Fruit fly (Drosophila melanogaster): ENCODE results near the gene fbp.

fbp gene

DNA sequence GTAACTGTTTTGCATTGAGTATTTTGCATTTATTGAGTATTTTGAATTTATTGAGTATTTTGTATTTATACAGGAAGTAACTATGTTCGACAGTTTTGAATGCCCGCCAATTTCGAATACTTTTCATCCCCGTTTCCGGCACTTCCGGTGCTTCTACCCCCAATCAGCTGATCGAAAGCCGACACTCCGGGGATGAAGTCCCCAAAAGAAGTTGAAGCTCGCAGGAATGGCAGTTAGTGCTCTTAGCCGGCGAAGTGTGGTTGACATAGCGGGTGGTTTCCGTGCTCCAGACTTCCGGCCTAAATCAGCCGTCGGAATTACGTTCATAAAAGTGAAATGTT lies 32.1 kb upstream of the fbp start, which contains the start of gene sick (continued):
- TF ChIP-seq phol (tag; optimal IDR thresholded peaks at IDR 0.05) = peak; percentile 0
- peak; percentile 23 for TF ChIP-seq CG10431 (GFP tag; optimal IDR thresholded peaks at IDR 0.05)
- no peak for TF ChIP-seq bcd (GFP tag; optimal IDR thresholded peaks at IDR 0.05)
- TF ChIP-seq BtbVII (GFP tag; optimal IDR thresholded peaks at IDR 0.05) = peak; percentile 54
- TF ChIP-seq CG8388 (GFP tag; optimal IDR thresholded peaks at IDR 0.05) = peak; percentile 14
- no peak for TF ChIP-seq sima (GFP tag; optimal IDR thresholded peaks at IDR 0.05)
- no peak for TF ChIP-seq CG10979 (tag; optimal IDR thresholded peaks at IDR 0.05)
- no peak for TF ChIP-seq lbe (GFP tag; optimal IDR thresholded peaks at IDR 0.05)
- TF ChIP-seq Asciz (GFP tag; optimal IDR thresholded peaks at IDR 0.05) = peak; percentile 9
- TF ChIP-seq Dad (GFP tag; optimal IDR thresholded peaks at IDR 0.05) = no peak
- no peak for TF ChIP-seq ewg (GFP tag; optimal IDR thresholded peaks at IDR 0.05)
- peak; percentile 18 for TF ChIP-seq schlank (tag; optimal IDR thresholded peaks at IDR 0.05)
- TF ChIP-seq klu (GFP tag; IDR thresholded peaks at IDR 0.05) = no peak
- TF ChIP-seq hbn (GFP tag; IDR thresholded peaks at IDR 0.05; ENCODE audit: partially characterized antibody) = no peak
- TF ChIP-seq CG14441 (GFP tag; IDR thresholded peaks at IDR 0.05) = no peak
- TF ChIP-seq Lim3 (GFP tag; IDR thresholded peaks at IDR 0.05) = no peak
- no peak for TF ChIP-seq CG31365 (tag; optimal IDR thresholded peaks at IDR 0.05)
- TF ChIP-seq CG34422 (GFP tag; IDR thresholded peaks at IDR 0.05) = no peak
- no peak for TF ChIP-seq TFAM (GFP tag; optimal IDR thresholded peaks at IDR 0.05)
- TF ChIP-seq CG18599 (GFP tag; optimal IDR thresholded peaks at IDR 0.05) = peak; percentile 46
- TF ChIP-seq eyg (GFP tag; optimal IDR thresholded peaks at IDR 0.05) = no peak
- TF ChIP-seq CG17359 (tag; optimal IDR thresholded peaks at IDR 0.05) = no peak
- no peak for TF ChIP-seq CG8478 (optimal IDR thresholded peaks at IDR 0.05)
- no peak for TF ChIP-seq oc (tag; optimal IDR thresholded peaks at IDR 0.05)
- TF ChIP-seq al (GFP tag; IDR thresholded peaks at IDR 0.05) = no peak
- no peak for TF ChIP-seq bbx (GFP tag; IDR thresholded peaks at IDR 0.05; ENCODE audit: partially characterized antibody)
- TF ChIP-seq Fer2 (tag; optimal IDR thresholded peaks at IDR 0.05) = no peak
- TF ChIP-seq sim (GFP tag; IDR thresholded peaks at IDR 0.05) = 0 out of 2 replicates have a peak, but pooled peaks have one; percentile 22
- peak; percentile 54 for TF ChIP-seq E2f2 (GFP tag; IDR thresholded peaks at IDR 0.05)
- no peak for TF ChIP-seq dpn (GFP tag; optimal IDR thresholded peaks at IDR 0.05)
- no peak for TF ChIP-seq CG12744 (GFP tag; optimal IDR thresholded peaks at IDR 0.05)
- peak; percentile 20 for TF ChIP-seq Max (GFP tag; optimal IDR thresholded peaks at IDR 0.05)
- no peak; the same call in 1 of the 2 replicates for TF ChIP-seq CG32772 (GFP tag; IDR thresholded peaks at IDR 0.05)
- TF ChIP-seq CG7556 (GFP tag; optimal IDR thresholded peaks at IDR 0.05) = peak; percentile 26
- TF ChIP-seq caup (GFP tag; optimal IDR thresholded peaks at IDR 0.05; ENCODE audit: severe bottlenecking) = peak; percentile 57
- TF ChIP-seq cas (GFP tag; IDR thresholded peaks at IDR 0.05) = no peak
- 0 out of 2 replicates have a peak, but pooled peaks have one; percentile 29 for TF ChIP-seq CG16779 (GFP tag; IDR thresholded peaks at IDR 0.05)
- no peak for TF ChIP-seq fd64A (GFP tag; optimal IDR thresholded peaks at IDR 0.05)
- no peak for TF ChIP-seq vvl (GFP tag; IDR thresholded peaks at IDR 0.05)
- TF ChIP-seq Rfx (GFP tag; IDR thresholded peaks at IDR 0.05) = no peak; the same call in 1 of the 2 replicates
- TF ChIP-seq Meics (GFP tag; optimal IDR thresholded peaks at IDR 0.05) = peak; percentile 39
- TF ChIP-seq sqz (GFP tag; optimal IDR thresholded peaks at IDR 0.05) = peak; percentile 12
- TF ChIP-seq CoRest (tag; optimal IDR thresholded peaks at IDR 0.05) = peak; percentile 9
- TF ChIP-seq wek (GFP tag; optimal IDR thresholded peaks at IDR 0.05) = peak; percentile 32
- TF ChIP-seq CG9817 (tag; optimal IDR thresholded peaks at IDR 0.05) = no peak
- no peak for TF ChIP-seq pum (GFP tag; optimal IDR thresholded peaks at IDR 0.05)
- TF ChIP-seq nmo (GFP tag; optimal IDR thresholded peaks at IDR 0.05) = peak; percentile 10
- peak; percentile 33 for TF ChIP-seq CG6813 (GFP tag; optimal IDR thresholded peaks at IDR 0.05)
- no peak for TF ChIP-seq Fer3 (tag; optimal IDR thresholded peaks at IDR 0.05)
- no peak for TF ChIP-seq MESR4 (GFP tag; optimal IDR thresholded peaks at IDR 0.05)
- peak; percentile 95 for TF ChIP-seq Ets97D (GFP tag; optimal IDR thresholded peaks at IDR 0.05)
